Fruit fly (Drosophila melanogaster) whole organism: ENCODE data around the gene Mst89B.

Source experiments
- CG8478 ChIP-seq: fragments of >200 bp; optimal IDR thresholded peaks from 2 replicates; lab custom pipeline; 2018; ENCODE audit warnings: inconsistent platforms
- EcR ChIP-seq, 2 experiments: fragments of >200 bp; optimal IDR thresholded peaks; 2 replicates each; lab custom pipeline; 2017; ENCODE audit warnings: missing biosample characterization in 2 of 2, missing genetic modification characterization in 2 of 2, missing genetic modification reagents in 2 of 2
- pan ChIP-seq: fragments of >200 bp; optimal IDR thresholded peaks from 2 replicates; lab custom pipeline; 2017
- psq ChIP-seq: fragments of >200 bp; optimal IDR thresholded peaks from 2 replicates; lab custom pipeline; 2017
- usp ChIP-seq: fragments of >200 bp; optimal IDR thresholded peaks from 2 replicates; lab custom pipeline; 2017; ENCODE audit warnings: missing biosample characterization, missing genetic modification characterization, mixed read lengths

DNA sequence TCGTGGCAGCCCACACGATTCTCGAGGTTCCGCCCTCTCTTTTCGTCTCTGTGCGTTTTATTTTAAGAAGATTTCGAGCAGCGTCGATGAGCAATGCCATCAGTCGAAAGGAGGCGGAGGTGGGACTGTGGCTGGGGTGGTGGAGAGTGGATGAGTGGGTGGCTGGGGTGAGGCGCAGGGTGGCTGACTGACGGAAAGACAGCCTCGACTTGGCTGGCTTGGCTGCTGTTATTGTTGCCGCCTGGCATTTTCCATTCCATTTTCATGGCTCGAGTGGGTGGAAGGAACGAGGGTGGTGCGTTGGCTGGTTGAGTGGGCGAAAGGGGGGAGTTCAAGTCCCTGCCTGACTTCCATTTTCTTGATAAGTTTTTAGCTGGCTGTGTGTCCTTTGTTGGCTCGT lies 10.7 kb upstream of the Mst89B start:
- no peak for TF ChIP-seq EcR (GFP tag; optimal IDR thresholded peaks at IDR 0.05; lab: Kevin White, UChicago)
- no peak for TF ChIP-seq usp (GFP tag; lab: Kevin White, UChicago)
- no peak for TF ChIP-seq CG8478 (lab: Kevin White, UChicago)
- no peak for TF ChIP-seq psq (lab: Kevin White, UChicago)
- no peak for TF ChIP-seq pan (lab: Kevin White, UChicago)
